Fruit fly (Drosophila melanogaster): ENCODE measurements around the gene Nup35.
A peak's percentile ranks its signal among the peaks of the same experiment; 100 is the strongest.

The Nup35 gene

dm6 chrX:18669811-18670477, 22.0 kb downstream of the Nup35 start:
- TF ChIP-seq Ada2b (GFP tag; IDR thresholded peaks at IDR 0.05) (no peak), CG11398 (GFP tag; optimal IDR thresholded peaks at IDR 0.05) (no peak), CG14710 (tag; optimal IDR thresholded peaks at IDR 0.05) (no peak), CG10366 (GFP tag; IDR thresholded peaks at IDR 0.05) (peak; percentile 45; the same call in 1 of the 2 replicates), mam (GFP tag; optimal IDR thresholded peaks at IDR 0.05) (no peak), CG3838 (GFP tag; optimal IDR thresholded peaks at IDR 0.05) (no peak), ATbp (GFP tag; optimal IDR thresholded peaks at IDR 0.05) (peak; percentile 36), CG7357 (GFP tag; IDR thresholded peaks at IDR 0.05) (no peak), Xrp1 (GFP tag; IDR thresholded peaks at IDR 0.05) (peak; percentile 12; the same call in 1 of the 2 replicates), gem (tag; optimal IDR thresholded peaks at IDR 0.05) (peak; percentile 62), grn (GFP tag; optimal IDR thresholded peaks at IDR 0.05) (peak; percentile 20), pan (optimal IDR thresholded peaks at IDR 0.05) (no peak), pan (GFP tag; optimal IDR thresholded peaks at IDR 0.05 in 1 of 2, IDR thresholded peaks at IDR 0.05 in 1 of 2) (no peak), HmgD (GFP tag; optimal IDR thresholded peaks at IDR 0.05) (no peak), bsh (GFP tag; optimal IDR thresholded peaks at IDR 0.05) (peak in 1 of 2 experiments; percentile 35), CG8944 (GFP tag; optimal IDR thresholded peaks at IDR 0.05) (no peak), Hr51 (GFP tag; optimal IDR thresholded peaks at IDR 0.05) (peak in 1 of 2 experiments; percentile 64), stc (GFP tag; IDR thresholded peaks at IDR 0.05) (peak; percentile 28; the same call in 1 of the 2 replicates), Xbp1 (GFP tag; optimal IDR thresholded peaks at IDR 0.05) (peak; percentile 31), CG4328 (GFP tag; optimal IDR thresholded peaks at IDR 0.05) (no peak), Mes4 (GFP tag; optimal IDR thresholded peaks at IDR 0.05) (no peak), E2f1 (GFP tag; IDR thresholded peaks at IDR 0.05) (0 out of 2 replicates have a peak, but pooled peaks have one; percentile 21), CoRest (tag; optimal IDR thresholded peaks at IDR 0.05) (peak; percentile 59), unpg (GFP tag; optimal IDR thresholded peaks at IDR 0.05) (peak; percentile 11), CG11093 (GFP tag; IDR thresholded peaks at IDR 0.05) (peak; percentile 23; the same call in 1 of the 3 replicates), pros (GFP tag; optimal IDR thresholded peaks at IDR 0.05) (no peak), vvl (GFP tag; IDR thresholded peaks at IDR 0.05) (peak; percentile 57), Poxn (GFP tag; IDR thresholded peaks at IDR 0.05) (no peak), CG10543 (GFP tag; optimal IDR thresholded peaks at IDR 0.05) (no peak), CG2678 (tag; optimal IDR thresholded peaks at IDR 0.05) (peak; percentile 49), CG5953 (GFP tag; IDR thresholded peaks at IDR 0.05) (peak; percentile 8; the same call in 1 of the 2 replicates), row (GFP tag; IDR thresholded peaks at IDR 0.05) (peak; percentile 74), CG17361 (GFP tag; IDR thresholded peaks at IDR 0.05) (peak; percentile 48; the same call in 1 of the 3 replicates), dmrt99B (tag; optimal IDR thresholded peaks at IDR 0.05) (peak; percentile 68), B-H1 (GFP tag; IDR thresholded peaks at IDR 0.05) (no peak), Dref (GFP tag; IDR thresholded peaks at IDR 0.05) (no peak), Rfx (GFP tag; IDR thresholded peaks at IDR 0.05) (peak; percentile 29; the same call in 1 of the 2 replicates), CG7372 (GFP tag; IDR thresholded peaks at IDR 0.05) (0 out of 2 replicates have a peak, but pooled peaks have one; percentile 11), Ptx1 (GFP tag; IDR thresholded peaks at IDR 0.05) (peak; percentile 46), CG6689 (GFP tag; IDR thresholded peaks at IDR 0.05) (peak; percentile 69), CG17829 (tag; optimal IDR thresholded peaks at IDR 0.05) (peak; percentile 16), Taf1 (GFP tag; IDR thresholded peaks at IDR 0.05) (no peak), CG15269 (tag; optimal IDR thresholded peaks at IDR 0.05) (peak; percentile 37), CG12104 (GFP tag; optimal IDR thresholded peaks at IDR 0.05) (no peak), dysf (GFP tag; IDR thresholded peaks at IDR 0.05) (peak; percentile 70), lov (optimal IDR thresholded peaks at IDR 0.05) (no peak), lov (GFP tag; IDR thresholded peaks at IDR 0.05) (no peak), prd (optimal IDR thresholded peaks at IDR 0.05) (no peak), prd (GFP tag; IDR thresholded peaks at IDR 0.05) (0 out of 3 replicates have a peak, but pooled peaks have one; percentile 31), CG2712 (tag; optimal IDR thresholded peaks at IDR 0.05) (peak; percentile 36), tgo (GFP tag; IDR thresholded peaks at IDR 0.05) (peak; percentile 37; the same call in 2 of the 3 replicates)

Measured in whole organism, embryonic.